Fruit fly (Drosophila melanogaster) whole organism, embryonic: Measurements from ENCODE around the gene Tre1.

Experiments used
- Aef1 ChIP-seq: fragments of 200-800 bp; sonication (Bioruptor generic); IDR thresholded peaks from 3 replicates; pipeline ENCODE4 v1.3.6; 2022; ENCODE audit warnings: missing biosample characterization, missing genetic modification characterization
- CG10321 ChIP-seq: fragments of 200-800 bp; sonication (Bioruptor generic); IDR thresholded peaks from 2 replicates; pipeline ENCODE4 v1.3.6; 2022; ENCODE audit warnings: missing biosample characterization, missing genetic modification characterization
- CG10959 ChIP-seq: fragments of 200-800 bp; sonication (Bioruptor generic); IDR thresholded peaks from 2 replicates; pipeline ENCODE4 v1.3.6; 2022; ENCODE audit warnings: missing biosample characterization, missing genetic modification characterization
- CG12769 ChIP-seq: fragments of 200-800 bp; sonication (Bioruptor generic); optimal IDR thresholded peaks from 2 replicates; lab custom pipeline; 2019; ENCODE audit warnings: missing biosample characterization, mild to moderate bottlenecking, missing genetic modification characterization, moderate library complexity
- CG13894 ChIP-seq: fragments of 200-800 bp; sonication (Bioruptor generic); optimal IDR thresholded peaks from 3 replicates; lab custom pipeline; 2018; ENCODE audit warnings: missing biosample characterization, mild to moderate bottlenecking, missing genetic modification characterization, moderate library complexity
- CG14441 ChIP-seq: fragments of 200-800 bp; sonication (Bioruptor generic); IDR thresholded peaks from 2 replicates; pipeline ENCODE4 v1.3.6; 2022; ENCODE audit warnings: missing biosample characterization, missing genetic modification characterization
- CG14667 ChIP-seq: fragments of 200-800 bp; sonication (Bioruptor generic); IDR thresholded peaks from 2 replicates; pipeline ENCODE4 v1.3.6; 2022; ENCODE audit warnings: missing biosample characterization, missing genetic modification characterization
- CG15011 ChIP-seq: fragments of 200-800 bp; sonication (Bioruptor generic); optimal IDR thresholded peaks from 3 replicates; lab custom pipeline; 2018; ENCODE audit warnings: missing biosample characterization, mild to moderate bottlenecking, missing genetic modification characterization
- CG15073 ChIP-seq: fragments of 200-800 bp; sonication (Bioruptor generic); optimal IDR thresholded peaks from 2 replicates; lab custom pipeline; 2016; ENCODE audit warnings: missing biosample characterization, missing genetic modification characterization
- CG15514 ChIP-seq: fragments of 200-800 bp; sonication (Bioruptor generic); optimal IDR thresholded peaks from 3 replicates; lab custom pipeline; 2017; ENCODE audit warnings: missing biosample characterization, missing genetic modification characterization, mild to moderate bottlenecking, moderate library complexity, missing genetic modification reagents
- CG1647 ChIP-seq: fragments of 200-800 bp; sonication (Bioruptor generic); optimal IDR thresholded peaks from 3 replicates; lab custom pipeline; 2016; ENCODE audit warnings: missing biosample characterization, missing genetic modification characterization
- CG18764 ChIP-seq: fragments of 200-800 bp; sonication (Bioruptor generic); optimal IDR thresholded peaks from 3 replicates; lab custom pipeline; 2016; ENCODE audit warnings: missing biosample characterization, missing genetic modification characterization
- CG2129 ChIP-seq: fragments of 200-800 bp; sonication (Bioruptor generic); IDR thresholded peaks from 2 replicates; pipeline ENCODE4 v1.3.6; 2022; ENCODE audit warnings: missing biosample characterization, missing genetic modification characterization; ENCODE audit not compliant: partially characterized antibody
- CG2199 ChIP-seq: fragments of 200-800 bp; sonication (Bioruptor generic); IDR thresholded peaks from 3 replicates; pipeline ENCODE4 v1.3.6; 2022; ENCODE audit warnings: missing biosample characterization, missing genetic modification characterization
- CG31388 ChIP-seq: fragments of 200-800 bp; sonication (Bioruptor generic); optimal IDR thresholded peaks from 2 replicates; lab custom pipeline; 2016; ENCODE audit warnings: missing biosample characterization, missing genetic modification characterization
- CG34376 ChIP-seq: fragments of 200-800 bp; sonication (Bioruptor generic); optimal IDR thresholded peaks from 2 replicates; lab custom pipeline; 2018; ENCODE audit warnings: missing biosample characterization, mild to moderate bottlenecking, missing genetic modification characterization
- CG5953 ChIP-seq: fragments of 200-800 bp; sonication (Bioruptor generic); IDR thresholded peaks from 2 replicates; pipeline ENCODE4 v1.3.6; 2022; ENCODE audit warnings: missing biosample characterization, missing genetic modification characterization
- CG6175 ChIP-seq: fragments of 200-800 bp; sonication (Bioruptor generic); IDR thresholded peaks from 3 replicates; pipeline ENCODE4 v1.3.6; 2022; ENCODE audit warnings: missing biosample characterization, missing genetic modification characterization
- CG6654 ChIP-seq: fragments of 200-800 bp; sonication (Bioruptor generic); optimal IDR thresholded peaks from 2 replicates; lab custom pipeline; 2017; ENCODE audit warnings: missing biosample characterization, mild to moderate bottlenecking, missing genetic modification characterization
- CG7357 ChIP-seq: fragments of 200-800 bp; sonication (Bioruptor generic); IDR thresholded peaks from 3 replicates; pipeline ENCODE4 v1.3.6; 2022; ENCODE audit warnings: missing biosample characterization, missing genetic modification characterization
- CG7786 ChIP-seq: fragments of 200-800 bp; sonication (Bioruptor generic); optimal IDR thresholded peaks from 2 replicates; lab custom pipeline; 2016; ENCODE audit warnings: missing biosample characterization, missing genetic modification characterization
- CG8089 ChIP-seq: fragments of 200-800 bp; sonication (Bioruptor generic); optimal IDR thresholded peaks from 3 replicates; lab custom pipeline; 2016; ENCODE audit warnings: missing biosample characterization, missing genetic modification characterization
- CG9609 ChIP-seq: fragments of 200-800 bp; sonication (Bioruptor generic); optimal IDR thresholded peaks from 3 replicates; lab custom pipeline; 2016; ENCODE audit warnings: missing biosample characterization, missing genetic modification characterization
- CG9727 ChIP-seq: fragments of 200-800 bp; sonication (Bioruptor generic); optimal IDR thresholded peaks from 3 replicates; lab custom pipeline; 2017; ENCODE audit warnings: missing biosample characterization, mild to moderate bottlenecking, missing genetic modification characterization
- Camta ChIP-seq: fragments of 200-800 bp; sonication (Bioruptor generic); optimal IDR thresholded peaks from 2 replicates; lab custom pipeline; 2016; ENCODE audit warnings: missing biosample characterization, missing genetic modification characterization
- Chrac-16 ChIP-seq: fragments of 200-800 bp; sonication (Bioruptor generic); optimal IDR thresholded peaks from 3 replicates; lab custom pipeline; 2016; ENCODE audit warnings: missing biosample characterization, missing genetic modification characterization
- HLH4C ChIP-seq: fragments of 200-800 bp; sonication (Bioruptor generic); IDR thresholded peaks from 3 replicates; pipeline ENCODE4 v1.3.6; 2022; ENCODE audit warnings: missing biosample characterization, missing genetic modification characterization; ENCODE audit not compliant: partially characterized antibody
- Jarid2 ChIP-seq: fragments of 200-800 bp; sonication (Bioruptor generic); optimal IDR thresholded peaks from 3 replicates; lab custom pipeline; 2017; ENCODE audit warnings: mild to moderate bottlenecking, missing biosample characterization, missing genetic modification reagents, missing genetic modification characterization
- Lhr ChIP-seq: fragments of 200-800 bp; sonication (Bioruptor generic); optimal IDR thresholded peaks from 3 replicates; lab custom pipeline; 2017; ENCODE audit warnings: mild to moderate bottlenecking, missing biosample characterization, missing genetic modification reagents, missing genetic modification characterization
- Meics ChIP-seq: fragments of 200-800 bp; sonication (Bioruptor generic); optimal IDR thresholded peaks from 2 replicates; lab custom pipeline; 2017; ENCODE audit warnings: missing biosample characterization, mild to moderate bottlenecking, missing genetic modification characterization
- Mes4 ChIP-seq: fragments of 200-800 bp; sonication (Bioruptor generic); optimal IDR thresholded peaks from 2 replicates; lab custom pipeline; 2016; ENCODE audit warnings: missing biosample characterization, missing genetic modification characterization
- NK7.1 ChIP-seq: fragments of 200-800 bp; sonication (Bioruptor generic); optimal IDR thresholded peaks from 3 replicates; lab custom pipeline; 2016; ENCODE audit warnings: missing biosample characterization, missing genetic modification characterization
- Ptx1 ChIP-seq: fragments of 200-800 bp; sonication (Bioruptor generic); IDR thresholded peaks from 2 replicates; pipeline ENCODE4 v1.3.6; 2022; ENCODE audit warnings: missing biosample characterization, missing genetic modification characterization
- TFAM ChIP-seq: fragments of 200-800 bp; sonication (Bioruptor generic); optimal IDR thresholded peaks from 2 replicates; lab custom pipeline; 2017; ENCODE audit warnings: missing biosample characterization, missing genetic modification characterization, inconsistent platforms
- Usf ChIP-seq: fragments of 200-800 bp; sonication (Bioruptor generic); optimal IDR thresholded peaks from 2 replicates; lab custom pipeline; 2017; ENCODE audit warnings: missing genotype, missing biosample characterization, missing genetic modification characterization
- bab2 ChIP-seq: fragments of 200-800 bp; sonication (Bioruptor generic); optimal IDR thresholded peaks from 2 replicates; lab custom pipeline; 2016; ENCODE audit warnings: missing biosample characterization, missing genetic modification characterization
- bsh ChIP-seq, 2 experiments: fragments of 200-800 bp; sonication (Bioruptor generic); optimal IDR thresholded peaks; 2 replicates each; lab custom pipeline; 2017 to 2018; ENCODE audit warnings: mild to moderate bottlenecking in 2 of 2, missing biosample characterization in 2 of 2, missing genetic modification characterization in 2 of 2, moderate library complexity in 1 of 2
- chn ChIP-seq: fragments of 200-800 bp; sonication (Bioruptor generic); optimal IDR thresholded peaks from 2 replicates; lab custom pipeline; 2016; ENCODE audit warnings: missing biosample characterization, missing genetic modification characterization
- danr ChIP-seq: fragments of 200-800 bp; sonication (Bioruptor generic); IDR thresholded peaks from 2 replicates; pipeline ENCODE4 v1.3.6; 2022; ENCODE audit warnings: missing biosample characterization, missing genetic modification characterization
- dati ChIP-seq: fragments of 200-800 bp; sonication (Bioruptor generic); IDR thresholded peaks from 2 replicates; pipeline ENCODE4 v1.3.6; 2022; ENCODE audit warnings: missing biosample characterization, missing genetic modification characterization
- ind ChIP-seq: fragments of 200-800 bp; sonication (Bioruptor generic); optimal IDR thresholded peaks from 3 replicates; lab custom pipeline; 2016; ENCODE audit warnings: missing biosample characterization, missing genetic modification characterization
- jigr1 ChIP-seq: fragments of 200-800 bp; sonication (Bioruptor generic); IDR thresholded peaks from 3 replicates; pipeline ENCODE4 v1.3.6; 2022; ENCODE audit warnings: missing biosample characterization, missing genetic modification characterization
- lmd ChIP-seq: fragments of 200-800 bp; sonication (Bioruptor generic); IDR thresholded peaks from 2 replicates; pipeline ENCODE4 v1.3.6; 2022; ENCODE audit warnings: missing biosample characterization, missing genetic modification characterization
- repo ChIP-seq: fragments of 200-800 bp; sonication (Bioruptor generic); optimal IDR thresholded peaks from 2 replicates; lab custom pipeline; 2016; ENCODE audit warnings: missing biosample characterization, missing genetic modification characterization
- rib ChIP-seq: fragments of 200-800 bp; sonication (Bioruptor generic); IDR thresholded peaks from 2 replicates; pipeline ENCODE4 v1.3.6; 2022; ENCODE audit warnings: missing biosample characterization, missing genetic modification characterization
- sc ChIP-seq, 3 experiments: fragments of >200 bp in 2 of 3; fragments of 200-800 bp in 1 of 3; sonication (Bioruptor generic) in 1 of 3; optimal IDR thresholded peaks; 2 replicates in 2 of 3; 3 replicates in 1 of 3; lab custom pipeline; 2017; ENCODE audit warnings: mild to moderate bottlenecking in 1 of 3, missing biosample characterization in 1 of 3, missing genetic modification characterization in 1 of 3, missing genetic modification reagents in 1 of 3
- sisA ChIP-seq: fragments of 200-800 bp; sonication (Bioruptor generic); IDR thresholded peaks from 2 replicates; pipeline ENCODE4 v1.3.6; 2022; ENCODE audit warnings: missing biosample characterization, missing genetic modification characterization
- sug ChIP-seq: fragments of 200-800 bp; optimal IDR thresholded peaks from 2 replicates; lab custom pipeline; 2019; ENCODE audit warnings: missing biosample characterization, mild to moderate bottlenecking, missing genetic modification characterization, moderate library complexity
- tio ChIP-seq: fragments of 200-800 bp; sonication (Bioruptor generic); optimal IDR thresholded peaks from 2 replicates; lab custom pipeline; 2017; ENCODE audit warnings: missing biosample characterization, missing genetic modification characterization, inconsistent platforms
- twi ChIP-seq: fragments of 200-800 bp; optimal IDR thresholded peaks from 2 replicates; lab custom pipeline; 2019; ENCODE audit warnings: missing biosample characterization, mild to moderate bottlenecking, missing genetic modification characterization, moderate library complexity

The Tre1 gene

DNA sequence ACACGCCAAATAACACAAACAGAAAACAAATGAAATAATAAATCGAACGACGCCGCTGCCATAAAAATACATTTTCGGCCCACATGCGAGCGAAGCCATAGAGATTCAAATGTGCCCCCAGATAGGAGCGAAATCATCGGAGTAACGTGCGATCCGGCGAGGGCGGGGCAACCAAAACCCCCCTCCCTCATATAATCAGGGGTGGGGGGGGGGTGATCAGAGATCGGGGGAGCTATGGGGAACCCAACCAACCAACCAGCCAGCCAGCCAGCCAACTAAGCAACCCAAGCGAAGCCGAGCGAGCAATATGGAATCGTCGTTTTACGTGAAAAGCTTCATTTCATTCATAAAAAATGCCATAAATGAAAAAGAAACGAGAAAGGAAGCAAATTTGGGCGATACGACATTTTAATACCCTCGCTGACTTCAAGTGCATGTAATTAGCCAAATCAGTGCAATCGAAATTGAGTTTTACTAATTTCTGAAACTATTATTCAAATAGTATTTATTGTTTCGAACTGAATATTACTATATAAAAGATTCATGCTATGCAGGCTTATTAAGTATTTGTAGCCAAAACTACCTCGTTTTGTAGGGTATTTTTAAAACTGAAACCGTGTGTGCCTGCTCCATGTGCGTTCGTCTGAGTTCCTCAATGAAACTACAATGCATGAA lies 20.2 kb upstream of the Tre1 start (continued):
- peak; percentile 20 for TF ChIP-seq CG31388 (GFP tag; lab: Kevin White, UChicago)
- peak; percentile 63 for TF ChIP-seq ind (GFP tag; lab: Kevin White, UChicago)
- TF ChIP-seq repo (GFP tag; lab: Kevin White, UChicago) = no peak
- no peak for TF ChIP-seq CG10959 (GFP tag; lab: Robert Waterston, UW)
- TF ChIP-seq sc (optimal IDR thresholded peaks at IDR 0.05; lab: Kevin White, UChicago) = no peak
- TF ChIP-seq sc (GFP tag; optimal IDR thresholded peaks at IDR 0.05; lab: Kevin White, UChicago) = peak; percentile 55
- TF ChIP-seq CG2129 = no peak
- TF ChIP-seq rib (GFP tag; lab: Robert Waterston, UW) = no peak
- TF ChIP-seq CG9609 (GFP tag; lab: Kevin White, UChicago) = peak; percentile 15
- peak; percentile 73 for TF ChIP-seq lmd
- TF ChIP-seq CG1647 (GFP tag; lab: Kevin White, UChicago) = peak; percentile 21
- TF ChIP-seq CG9727 (GFP tag; lab: Kevin White, UChicago) = peak; percentile 39
- TF ChIP-seq chn = peak; percentile 46
- peak; percentile 41; the same call in 1 of the 3 replicates for TF ChIP-seq jigr1 (GFP tag; lab: Robert Waterston, UW)
- no peak for TF ChIP-seq Camta
- no peak for TF ChIP-seq CG34376 (GFP tag; lab: Kevin White, UChicago)
- peak; percentile 71 for TF ChIP-seq Ptx1 (GFP tag; lab: Robert Waterston, UW)
- no peak for TF ChIP-seq Lhr
- no peak for TF ChIP-seq NK7.1 (GFP tag; lab: Kevin White, UChicago)
- TF ChIP-seq bsh (GFP tag; optimal IDR thresholded peaks at IDR 0.05; lab: Kevin White, UChicago) = peak in 1 of 2 experiments; percentile 81
- peak; percentile 54 for TF ChIP-seq CG14441 (GFP tag; lab: Robert Waterston, UW)
- peak; percentile 81 for TF ChIP-seq CG13894 (tag; lab: Kevin White, UChicago)
- TF ChIP-seq sug (tag; lab: Kevin White, UChicago) = peak; percentile 22
- TF ChIP-seq TFAM (GFP tag; lab: Kevin White, UChicago) = no peak
- TF ChIP-seq CG2199 (GFP tag; lab: Robert Waterston, UW) = 0 out of 3 replicates have a peak, but pooled peaks have one; percentile 36
- TF ChIP-seq Mes4 = peak; percentile 45
- TF ChIP-seq CG15011 (GFP tag; lab: Kevin White, UChicago) = peak; percentile 39
- peak; percentile 40 for TF ChIP-seq Aef1 (GFP tag; lab: Robert Waterston, UW)
- peak; percentile 51; the same call in 1 of the 3 replicates for TF ChIP-seq CG7357
- peak; percentile 27 for TF ChIP-seq CG18764
- peak; percentile 79 for TF ChIP-seq CG12769 (tag; lab: Kevin White, UChicago)
- 0 out of 2 replicates have a peak, but pooled peaks have one; percentile 33 for TF ChIP-seq CG5953 (GFP tag; lab: Robert Waterston, UW)
- TF ChIP-seq bab2 (GFP tag; lab: Kevin White, UChicago) = peak; percentile 7
- TF ChIP-seq Chrac-16 = peak; percentile 27
- no peak for TF ChIP-seq CG15073 (GFP tag; lab: Kevin White, UChicago)
- peak; percentile 11 for TF ChIP-seq tio (GFP tag; lab: Kevin White, UChicago)
- peak; percentile 84 for TF ChIP-seq CG6175 (GFP tag; lab: Robert Waterston, UW)
- TF ChIP-seq Usf (GFP tag; lab: Kevin White, UChicago) = peak; percentile 22
- no peak for TF ChIP-seq CG14667 (GFP tag; lab: Robert Waterston, UW)
- 0 out of 3 replicates have a peak, but pooled peaks have one; percentile 12 for TF ChIP-seq HLH4C (GFP tag; lab: Robert Waterston, UW)
- TF ChIP-seq CG15514 (GFP tag; lab: Kevin White, UChicago) = peak; percentile 21
- TF ChIP-seq CG8089 (GFP tag; lab: Kevin White, UChicago) = no peak
- peak; percentile 31 for TF ChIP-seq CG6654 (GFP tag; lab: Kevin White, UChicago)
- TF ChIP-seq sisA (GFP tag; lab: Robert Waterston, UW) = peak; percentile 60
- no peak for TF ChIP-seq CG10321 (GFP tag; lab: Robert Waterston, UW)
- TF ChIP-seq twi = no peak
- peak; percentile 55 for TF ChIP-seq Meics
- no peak for TF ChIP-seq CG7786 (GFP tag; lab: Kevin White, UChicago)
- no peak for TF ChIP-seq dati (GFP tag; lab: Robert Waterston, UW)
- 0 out of 2 replicates have a peak, but pooled peaks have one; percentile 32 for TF ChIP-seq danr (GFP tag; lab: Robert Waterston, UW)
- TF ChIP-seq Jarid2 (GFP tag; lab: Kevin White, UChicago) = no peak
